Fruit fly (Drosophila melanogaster) whole organism, larva: Measurements from ENCODE around the gene Noc3.
A peak's percentile ranks its signal among the peaks of the same experiment; 100 is the strongest.

Experiments
- noc ChIP-seq: fragments of 200-800 bp; sonication (Bioruptor generic); optimal IDR thresholded peaks from 3 replicates; lab custom pipeline; 2019; ENCODE audit warnings: missing biosample characterization, mild to moderate bottlenecking, missing genetic modification characterization, moderate library complexity

Gene Noc3

dm6 chr3R:7246889-7247288, at the start of gene Noc3, which contains the start of gene CG10053:
Gene Noc3, minus strand, starts transcription at chr3R:7246969.
Gene CG10053, plus strand, starts transcription at chr3R:7247090.
- TF ChIP-seq noc (tag; lab: Kevin White, UChicago), result no peak

- no peak for TF ChIP-seq noc (tag; lab: Kevin White, UChicago)
These were observed 38.9 kb upstream of the Noc3 start, which contains the start of gene RacGAP84C for dm6 chr3R:7285662-7286061. Gene RacGAP84C, plus strand, starts transcription at chr3R:7285962.

dm6 chr3R:7282244-7282890, 35.6 kb upstream of the Noc3 start:
- no peak for TF ChIP-seq noc (tag; lab: Kevin White, UChicago)

- TF ChIP-seq noc (tag; lab: Kevin White, UChicago), result no peak
These were observed 30.0 kb upstream of the Noc3 start for dm6 chr3R:7276782-7277181.

- TF ChIP-seq noc (tag; lab: Kevin White, UChicago), result no peak
These were observed 28.3 kb upstream of the Noc3 start for dm6 chr3R:7274973-7275525.

dm6 chr3R:7265567-7266208, 18.9 kb upstream of the Noc3 start, which contains the start of the genes Gld and Syt4:
Gene Gld, minus strand, starts transcription at chr3R:7265703.
Gene Syt4, plus strand, starts transcription at chr3R:7266065.
- TF ChIP-seq noc (tag; lab: Kevin White, UChicago), result no peak

- no peak for TF ChIP-seq noc (tag; lab: Kevin White, UChicago)
These were observed 12.8 kb upstream of the Noc3 start for dm6 chr3R:7259554-7259953.

dm6 chr3R:7251857-7252256, 5.1 kb upstream of the Noc3 start, which contains the start of gene Obp84a:
Gene Obp84a, minus strand, starts transcription at chr3R:7251957.
- no peak for TF ChIP-seq noc (tag; lab: Kevin White, UChicago)

- peak; percentile 94 for TF ChIP-seq noc (tag; lab: Kevin White, UChicago)
These were observed 2.7 kb upstream of the Noc3 start, which contains the start of the genes CG1227 and Dtwd2 for dm6 chr3R:7249460-7249859. Gene CG1227, minus strand, starts transcription at chr3R:7249738. Gene Dtwd2, plus strand, starts transcription at chr3R:7249795.

- TF ChIP-seq noc (tag; lab: Kevin White, UChicago), result no peak
These were observed 5.3 kb downstream of the Noc3 start, which contains the start of gene CG14607 for dm6 chr3R:7241460-7241859. Gene CG14607, plus strand, starts transcription at chr3R:7241760.

dm6 chr3R:7223972-7224464, 22.8 kb downstream of the Noc3 start, which contains the start of gene thw:
Gene thw, plus strand, starts transcription at chr3R:7224414.
- TF ChIP-seq noc (tag; lab: Kevin White, UChicago), result no peak

- TF ChIP-seq noc (tag; lab: Kevin White, UChicago), result no peak
These were observed 27.2 kb downstream of the Noc3 start, which contains the start of gene CG14605 for dm6 chr3R:7219605-7220004. Gene CG14605, minus strand, starts transcription at chr3R:7219705.

- TF ChIP-seq noc (tag; lab: Kevin White, UChicago), result peak; percentile 88
These were observed 29.7 kb downstream of the Noc3 start, which contains the start of gene CG14606 for dm6 chr3R:7216924-7217529. Gene CG14606, minus strand, starts transcription at chr3R:7217083.

- TF ChIP-seq noc (tag; lab: Kevin White, UChicago), result no peak
These were observed 38.4 kb downstream of the Noc3 start, which contains the start of gene CG1288 for dm6 chr3R:7208331-7208730. Gene CG1288, minus strand, starts transcription at chr3R:7208431.

dm6 chr3R:7200670-7201069, 46.1 kb downstream of the Noc3 start, which contains the start of gene CG14609:
Gene CG14609, plus strand, starts transcription at chr3R:7200970.
- TF ChIP-seq noc (tag; lab: Kevin White, UChicago), result no peak
